Fruit fly (Drosophila melanogaster): ENCODE data around the gene CG7988.

DNA sequence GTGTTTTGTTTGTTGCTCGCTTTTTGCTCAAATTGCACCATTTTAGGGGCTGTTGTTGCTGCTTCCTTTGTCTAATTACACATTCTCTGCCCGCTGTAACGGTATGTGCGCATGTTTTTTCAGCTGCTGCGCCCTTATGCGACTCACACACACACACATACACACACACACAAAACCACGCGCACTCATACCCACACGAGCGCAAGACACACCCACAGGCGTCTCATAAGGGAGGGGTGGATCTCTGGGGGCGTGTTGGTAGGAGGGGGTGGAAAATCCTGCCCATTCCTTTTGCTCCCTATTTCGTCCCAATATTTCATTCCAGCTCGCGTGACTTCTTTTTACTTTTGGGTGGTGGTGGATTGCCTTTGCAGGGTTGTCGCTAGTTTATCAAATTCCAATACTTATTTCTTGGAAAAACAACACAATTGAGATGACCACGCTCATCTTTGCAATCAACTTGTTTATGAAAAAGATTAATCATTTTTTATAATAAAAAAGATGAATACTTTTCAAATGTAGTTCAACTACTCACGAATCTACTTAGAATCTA is 24.8 kb downstream of the CG7988 start:
- TF ChIP-seq Hr96 (GFP tag; optimal IDR thresholded peaks at IDR 0.05) = no peak
- peak; percentile 73 for TF ChIP-seq kay (GFP tag; ENCODE audit: borderline replicate concordance)
- no peak for TF ChIP-seq Crg-1 (GFP tag; optimal IDR thresholded peaks at IDR 0.05)
- no peak for TF ChIP-seq bab1 (GFP tag; optimal IDR thresholded peaks at IDR 0.05)
- TF ChIP-seq CG7045 (GFP tag; optimal IDR thresholded peaks at IDR 0.05) = no peak
- TF ChIP-seq Mnt (GFP tag; optimal IDR thresholded peaks at IDR 0.05) = no peak
- TF ChIP-seq CG33017 (tag; optimal IDR thresholded peaks at IDR 0.05) = no peak
- TF ChIP-seq Clk (GFP tag; optimal IDR thresholded peaks at IDR 0.05) = no peak
- no peak for TF ChIP-seq cnc (optimal IDR thresholded peaks at IDR 0.05)
- TF ChIP-seq CG11617 (GFP tag; optimal IDR thresholded peaks at IDR 0.05) = no peak
- no peak for TF ChIP-seq cic (GFP tag; optimal IDR thresholded peaks at IDR 0.05)
- TF ChIP-seq CG5204 (GFP tag; optimal IDR thresholded peaks at IDR 0.05) = no peak
- TF ChIP-seq CG7101 (tag; optimal IDR thresholded peaks at IDR 0.05) = no peak
